Worm (Caenorhabditis elegans) whole organism, early embryonic: ENCODE results near the gene F46H5.3.

ENCODE experiments used
- B0310.2 ChIP-seq: sonication (generic microtip); optimal IDR thresholded peaks from 2 replicates; lab custom pipeline; 2016; ENCODE audit warnings: mild to moderate bottlenecking, missing genetic modification characterization, missing compliant biosample characterization
- ama-1 ChIP-seq: fragments of 150-350 bp; optimal IDR thresholded peaks from 2 replicates; lab custom pipeline; 2014
- ceh-13 ChIP-seq: fragments of 200-800 bp; sonication (Bioruptor generic); optimal IDR thresholded peaks from 2 replicates; lab custom pipeline; 2018; ENCODE audit warnings: mild to moderate bottlenecking, missing genetic modification characterization, missing compliant biosample characterization
- ets-7 ChIP-seq: sonication (generic microtip); optimal IDR thresholded peaks from 2 replicates; lab custom pipeline; 2016; ENCODE audit warnings: missing genotype, missing genetic modification characterization, missing compliant biosample characterization
- hmbx-1 ChIP-seq: sonication (generic microtip); optimal IDR thresholded peaks from 2 replicates; lab custom pipeline; 2016; ENCODE audit warnings: mild to moderate bottlenecking, missing genetic modification characterization, missing compliant biosample characterization
- hmg-4 ChIP-seq: fragments of 200-800 bp; sonication (Bioruptor generic); optimal IDR thresholded peaks from 2 replicates; lab custom pipeline; 2018; ENCODE audit warnings: mild to moderate bottlenecking, missing genetic modification characterization, missing compliant biosample characterization
- hnd-1 ChIP-seq: sonication (generic microtip); optimal IDR thresholded peaks from 2 replicates; lab custom pipeline; 2016; ENCODE audit warnings: missing genetic modification characterization, missing compliant biosample characterization
- sea-1 ChIP-seq: fragments of 200-800 bp; sonication (Bioruptor generic); conservative IDR thresholded peaks from 2 replicates; pipeline ENCODE4 v1.3.6; 2022; ENCODE audit warnings: missing genetic modification characterization, missing compliant biosample characterization
- tbx-11 ChIP-seq: fragments of 200-800 bp; sonication (Bioruptor generic); IDR thresholded peaks from 2 replicates; pipeline ENCODE4 v1.3.6; 2022; ENCODE audit warnings: missing genetic modification characterization, missing compliant biosample characterization
- tra-4 ChIP-seq: sonication (generic microtip); optimal IDR thresholded peaks from 2 replicates; lab custom pipeline; 2017; ENCODE audit warnings: missing genetic modification characterization, missing compliant biosample characterization

- no peak for TF ChIP-seq hnd-1 (tag; lab: Kevin White, UChicago)
- TF ChIP-seq ets-7: no peak
- TF ChIP-seq ama-1 (lab: Kevin White, UChicago): no peak
- TF ChIP-seq tra-4 (tag; lab: Kevin White, UChicago): no peak
- TF ChIP-seq hmg-4 (GFP tag; lab: Kevin White, UChicago): no peak
- TF ChIP-seq tbx-11 (GFP tag; lab: Robert Waterston, UW): no peak
- TF ChIP-seq sea-1 (GFP tag; lab: Robert Waterston, UW): no peak
- no peak for TF ChIP-seq hmbx-1 (tag; lab: Kevin White, UChicago)
- no peak for TF ChIP-seq B0310.2 (tag; lab: Kevin White, UChicago)
- TF ChIP-seq ceh-13 (GFP tag; lab: Kevin White, UChicago): no peak
Measured at ce11 chrX:7225028-7225427, 13.4 kb downstream of the F46H5.3 start.
